Worm (Caenorhabditis elegans) whole organism, L4/young adult: Measurements from ENCODE around the gene zip-8.

Experiments
- dao-5 ChIP-seq: sonication (generic microtip); optimal IDR thresholded peaks from 2 replicates; lab custom pipeline; 2016; ENCODE audit warnings: missing genotype, missing genetic modification characterization, moderate library complexity, missing compliant biosample characterization
- him-1 ChIP-seq: sonication (generic microtip); optimal IDR thresholded peaks from 2 replicates; lab custom pipeline; 2016; ENCODE audit warnings: missing genotype, missing genetic modification reagents, missing genetic modification characterization, missing compliant biosample characterization

ce11 chrIII:6489493-6489892 is 10.7 kb downstream of the zip-8 start, which contains the start of gene rpt-3:
- TF ChIP-seq dao-5 (tag; lab: Kevin White, UChicago) (no peak), him-1 (tag; lab: Kevin White, UChicago) (no peak)
